Fruit fly (Drosophila melanogaster): Measurements from ENCODE around the gene CG34448.

The CG34448 gene

DNA sequence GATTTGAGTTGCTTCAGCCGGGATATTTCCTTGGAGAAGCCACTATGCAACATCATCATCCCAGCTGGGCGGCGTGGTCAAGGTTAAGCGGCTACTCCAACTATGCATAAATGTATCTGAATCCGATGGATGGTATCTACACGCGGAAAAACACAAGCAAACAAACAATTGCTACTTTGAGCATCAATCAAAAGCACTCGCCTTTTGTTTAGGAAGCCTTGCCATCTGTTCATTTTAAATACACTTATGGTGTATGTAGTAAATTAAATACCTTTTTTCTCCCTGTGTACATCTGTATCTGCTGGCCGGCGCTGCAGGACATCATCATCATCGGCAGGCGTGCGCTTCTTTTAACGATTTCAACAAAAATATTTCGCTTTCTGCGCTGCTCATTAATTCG lies 18.5 kb upstream of the CG34448 start (continued):
- TF ChIP-seq HLH4C (GFP tag; IDR thresholded peaks at IDR 0.05; ENCODE audit: partially characterized antibody) (no peak), Dp (GFP tag; optimal IDR thresholded peaks at IDR 0.05) (no peak), jumu (GFP tag; optimal IDR thresholded peaks at IDR 0.05) (no peak), CG4707 (GFP tag; optimal IDR thresholded peaks at IDR 0.05) (no peak), sna (GFP tag; IDR thresholded peaks at IDR 0.05; ENCODE audit: partially characterized antibody) (no peak), Vsx1 (GFP tag; optimal IDR thresholded peaks at IDR 0.05) (no peak), sqz (GFP tag; optimal IDR thresholded peaks at IDR 0.05) (no peak), Dad (GFP tag; optimal IDR thresholded peaks at IDR 0.05) (no peak)

- TF ChIP-seq sqz (GFP tag; optimal IDR thresholded peaks at IDR 0.05) (no peak), Drgx (GFP tag; IDR thresholded peaks at IDR 0.05) (peak; percentile 41; the same call in 1 of the 2 replicates), CG34224 (GFP tag; IDR thresholded peaks at IDR 0.05; ENCODE audit: partially characterized antibody) (no peak), CG2889 (GFP tag; IDR thresholded peaks at IDR 0.05) (no peak), Sox102F (GFP tag; optimal IDR thresholded peaks at IDR 0.05) (no peak)
Measured at dm6 chr2L:2434222-2434621, 16.5 kb upstream of the CG34448 start.

dm6 chr2L:2433494-2434054 lies 15.8 kb upstream of the CG34448 start:
- TF ChIP-seq CG17802 (tag; optimal IDR thresholded peaks at IDR 0.05), result peak; percentile 54
- TF ChIP-seq CG3281 (GFP tag; optimal IDR thresholded peaks at IDR 0.05), result peak; percentile 30
- peak; percentile 86 for TF ChIP-seq CG14050 (GFP tag; IDR thresholded peaks at IDR 0.05)
- peak; percentile 81 for TF ChIP-seq croc (GFP tag; conservative IDR thresholded peaks at IDR 0.05)
- peak; percentile 76 for TF ChIP-seq her (GFP tag; optimal IDR thresholded peaks at IDR 0.05)
- TF ChIP-seq pita (GFP tag; optimal IDR thresholded peaks at IDR 0.05), result no peak
- no peak for TF ChIP-seq zen2 (GFP tag; IDR thresholded peaks at IDR 0.05; ENCODE audit: partially characterized antibody)
- TF ChIP-seq CHES-1-like (GFP tag; optimal IDR thresholded peaks at IDR 0.05), result peak; percentile 70
- TF ChIP-seq D19A (tag; optimal IDR thresholded peaks at IDR 0.05), result peak; percentile 77
- TF ChIP-seq CG11560 (tag; IDR thresholded peaks at IDR 0.05), result 0 out of 3 replicates have a peak, but pooled peaks have one; percentile 15
- TF ChIP-seq CG6654 (GFP tag; optimal IDR thresholded peaks at IDR 0.05), result peak; percentile 43
- peak; percentile 84 for TF ChIP-seq H15 (GFP tag; IDR thresholded peaks at IDR 0.05)
- TF ChIP-seq sna (GFP tag; IDR thresholded peaks at IDR 0.05; ENCODE audit: partially characterized antibody), result no peak
- peak; percentile 53 for TF ChIP-seq CG6254 (GFP tag; optimal IDR thresholded peaks at IDR 0.05)
- peak; percentile 99 for TF ChIP-seq sd (tag; optimal IDR thresholded peaks at IDR 0.05)
- peak; percentile 68; the same call in 3 of the 4 replicates for TF ChIP-seq Gug (GFP tag; IDR thresholded peaks at IDR 0.05)
- TF ChIP-seq chif (GFP tag; optimal IDR thresholded peaks at IDR 0.05), result peak; percentile 83 to 86
- TF ChIP-seq BEAF-32 (GFP tag; optimal IDR thresholded peaks at IDR 0.05), result no peak
- no peak for TF ChIP-seq Elba2 (GFP tag; optimal IDR thresholded peaks at IDR 0.05)
- TF ChIP-seq GATAe (GFP tag; conservative IDR thresholded peaks at IDR 0.05), result no peak
- TF ChIP-seq sim (GFP tag; IDR thresholded peaks at IDR 0.05), result peak; percentile 76
- TF ChIP-seq CG8359 (GFP tag; optimal IDR thresholded peaks at IDR 0.05; ENCODE audit: borderline replicate concordance), result peak; percentile 34
- peak; percentile 54 for TF ChIP-seq toy (GFP tag; IDR thresholded peaks at IDR 0.05)
- peak; percentile 41 for TF ChIP-seq CG9727 (GFP tag; optimal IDR thresholded peaks at IDR 0.05)
- peak; percentile 67; the same call in 2 of the 3 replicates for TF ChIP-seq CG11093 (GFP tag; IDR thresholded peaks at IDR 0.05)
- peak; percentile 60 for TF ChIP-seq CG4617 (GFP tag; optimal IDR thresholded peaks at IDR 0.05; ENCODE audit: borderline replicate concordance)
- TF ChIP-seq CG15514 (GFP tag; optimal IDR thresholded peaks at IDR 0.05), result peak; percentile 20
- peak; percentile 92 for TF ChIP-seq Ptx1 (GFP tag; IDR thresholded peaks at IDR 0.05)
- peak; percentile 83 for TF ChIP-seq CG10979 (tag; optimal IDR thresholded peaks at IDR 0.05)
- TF ChIP-seq fd96Cb (tag; optimal IDR thresholded peaks at IDR 0.05), result peak; percentile 83
- peak; percentile 69 for TF ChIP-seq fd3F (GFP tag; optimal IDR thresholded peaks at IDR 0.05)
- TF ChIP-seq CG16815 (GFP tag; optimal IDR thresholded peaks at IDR 0.05), result peak; percentile 8
- TF ChIP-seq onecut (GFP tag; IDR thresholded peaks at IDR 0.05), result peak; percentile 82
- TF ChIP-seq CG18599 (GFP tag; optimal IDR thresholded peaks at IDR 0.05), result peak; percentile 60
- TF ChIP-seq cg (GFP tag; optimal IDR thresholded peaks at IDR 0.05), result no peak
